Fruit fly (Drosophila melanogaster) whole organism, wandering third instar larva: Measurements from ENCODE around the gene CG18787.
"Not testable (repeated sequence)": the region's sequence is repeated elsewhere in the genome, so short reads cannot be mapped to it uniquely, and the experiment has no call there.

Experiments used
- Abd-B ChIP-seq: fragments of >200 bp; optimal IDR thresholded peaks from 2 replicates; lab custom pipeline; 2017; ENCODE audit warnings: missing biosample characterization, missing genetic modification characterization
- CG32264 ChIP-seq: fragments of 200-800 bp; sonication (Bioruptor generic); optimal IDR thresholded peaks from 2 replicates; lab custom pipeline; 2016; ENCODE audit warnings: missing biosample characterization, missing genetic modification characterization
- CG9705 ChIP-seq: fragments of 200-800 bp; sonication (Bioruptor generic); optimal IDR thresholded peaks from 2 replicates; lab custom pipeline; 2018; ENCODE audit warnings: missing biosample characterization, mild to moderate bottlenecking, missing genetic modification characterization
- CrebA ChIP-seq: fragments of 200-800 bp; sonication (Bioruptor generic); optimal IDR thresholded peaks from 2 replicates; lab custom pipeline; 2016; ENCODE audit warnings: missing biosample characterization, mild to moderate bottlenecking, missing genetic modification characterization, borderline replicate concordance
- Dfd ChIP-seq: fragments of >200 bp; optimal IDR thresholded peaks from 2 replicates; lab custom pipeline; 2017; ENCODE audit warnings: missing biosample characterization, missing genetic modification characterization
- Dif ChIP-seq: fragments of 200-275, 200-300 bp; sonication (Bioruptor generic); optimal IDR thresholded peaks from 2 replicates; lab custom pipeline; 2018; ENCODE audit warnings: missing biosample characterization, missing genetic modification characterization; ENCODE audit not compliant: partially characterized antibody
- GATAd ChIP-seq: sonication (Bioruptor generic); optimal IDR thresholded peaks from 2 replicates; lab custom pipeline; 2016; ENCODE audit warnings: missing biosample characterization, missing genetic modification characterization
- Hnf4 ChIP-seq: fragments of 200-800 bp; sonication (Bioruptor generic); optimal IDR thresholded peaks from 2 replicates; lab custom pipeline; 2016; ENCODE audit warnings: missing biosample characterization, mild to moderate bottlenecking, missing genetic modification characterization
- Hr78 ChIP-seq: fragments of >200 bp; optimal IDR thresholded peaks from 2 replicates; lab custom pipeline; 2017; ENCODE audit warnings: missing biosample characterization, missing genetic modification characterization
- Hr83 ChIP-seq: fragments of 200-300 bp; sonication (Bioruptor generic); optimal IDR thresholded peaks from 2 replicates; lab custom pipeline; 2016; ENCODE audit warnings: missing biosample characterization, mild to moderate bottlenecking, missing genetic modification characterization, moderate library complexity; ENCODE audit not compliant: poor library complexity, severe bottlenecking
- Jra ChIP-seq: sonication (Bioruptor generic); optimal IDR thresholded peaks from 2 replicates; lab custom pipeline; 2016; ENCODE audit warnings: missing biosample characterization, missing genetic modification characterization
- Myc ChIP-seq: fragments of >200 bp; optimal IDR thresholded peaks from 2 replicates; lab custom pipeline; 2017
- OdsH ChIP-seq: fragments of 200-800 bp; sonication (Bioruptor generic); optimal IDR thresholded peaks from 2 replicates; lab custom pipeline; 2016; ENCODE audit warnings: missing biosample characterization, mild to moderate bottlenecking, missing genetic modification characterization
- Rel ChIP-seq, 2 experiments: fragments of 200-800 bp; sonication (Bioruptor generic) in 1 of 2; optimal IDR thresholded peaks; 2 replicates in 1 of 2; 3 replicates in 1 of 2; lab custom pipeline; 2016 to 2019; ENCODE audit warnings: mild to moderate bottlenecking in 2 of 2, missing biosample characterization in 2 of 2, missing genetic modification characterization in 2 of 2, moderate library complexity in 1 of 2
- Sp1 ChIP-seq: fragments of 200-800 bp; sonication (Bioruptor generic); optimal IDR thresholded peaks from 3 replicates; lab custom pipeline; 2019; ENCODE audit warnings: missing biosample characterization, mild to moderate bottlenecking, missing genetic modification characterization, moderate library complexity
- brk ChIP-seq: fragments of 200-800 bp; sonication (Bioruptor generic); optimal IDR thresholded peaks from 2 replicates; lab custom pipeline; 2016; ENCODE audit warnings: missing biosample characterization, mild to moderate bottlenecking, missing genetic modification characterization
- dl ChIP-seq, 2 experiments: fragments of 175-275, 200-275 bp in 1 of 2; fragments of 200-275 bp in 1 of 2; sonication (Bioruptor generic); optimal IDR thresholded peaks; lab custom pipeline; 2018; ENCODE audit warnings: mild to moderate bottlenecking in 2 of 2, missing biosample characterization in 2 of 2, missing genetic modification characterization in 2 of 2, moderate library complexity in 2 of 2; ENCODE audit not compliant: partially characterized antibody in 2 of 2, insufficient read depth in 1 of 2
- dsf ChIP-seq: sonication (Bioruptor generic); optimal IDR thresholded peaks from 2 replicates; lab custom pipeline; 2016; ENCODE audit warnings: missing biosample characterization, missing genetic modification characterization, borderline replicate concordance
- foxo ChIP-seq, 2 experiments: fragments of 200-800 bp; sonication (Bioruptor generic); optimal IDR thresholded peaks; 2 replicates in 1 of 2; 3 replicates in 1 of 2; lab custom pipeline; 2016 to 2017; ENCODE audit warnings: missing biosample characterization in 2 of 2, missing genetic modification characterization in 2 of 2
- fru ChIP-seq: fragments of 200-800 bp; sonication (Bioruptor generic); optimal IDR thresholded peaks from 3 replicates; lab custom pipeline; 2016; ENCODE audit warnings: missing biosample characterization, mild to moderate bottlenecking, missing genetic modification characterization
- pan ChIP-seq: fragments of >200 bp; optimal IDR thresholded peaks from 2 replicates; lab custom pipeline; 2017
- psq ChIP-seq: fragments of 200-800 bp; sonication (Bioruptor generic); optimal IDR thresholded peaks from 3 replicates; lab custom pipeline; 2017; ENCODE audit warnings: missing biosample characterization, mild to moderate bottlenecking, missing genetic modification characterization, moderate library complexity
- rgr ChIP-seq: fragments of 200-800 bp; sonication (Bioruptor generic); optimal IDR thresholded peaks from 3 replicates; lab custom pipeline; 2016; ENCODE audit warnings: missing biosample characterization, mild to moderate bottlenecking, missing genetic modification characterization
- tai ChIP-seq: sonication (Bioruptor generic); optimal IDR thresholded peaks from 2 replicates; lab custom pipeline; 2016; ENCODE audit warnings: missing biosample characterization, missing genetic modification characterization
- usp ChIP-seq: fragments of >200 bp; optimal IDR thresholded peaks from 2 replicates; lab custom pipeline; 2017; ENCODE audit warnings: missing biosample characterization, missing genetic modification characterization
- woc ChIP-seq: sonication (Bioruptor generic); optimal IDR thresholded peaks from 2 replicates; lab custom pipeline; 2016; ENCODE audit warnings: missing biosample characterization, mild to moderate bottlenecking, missing genetic modification characterization

Gene CG18787

DNA sequence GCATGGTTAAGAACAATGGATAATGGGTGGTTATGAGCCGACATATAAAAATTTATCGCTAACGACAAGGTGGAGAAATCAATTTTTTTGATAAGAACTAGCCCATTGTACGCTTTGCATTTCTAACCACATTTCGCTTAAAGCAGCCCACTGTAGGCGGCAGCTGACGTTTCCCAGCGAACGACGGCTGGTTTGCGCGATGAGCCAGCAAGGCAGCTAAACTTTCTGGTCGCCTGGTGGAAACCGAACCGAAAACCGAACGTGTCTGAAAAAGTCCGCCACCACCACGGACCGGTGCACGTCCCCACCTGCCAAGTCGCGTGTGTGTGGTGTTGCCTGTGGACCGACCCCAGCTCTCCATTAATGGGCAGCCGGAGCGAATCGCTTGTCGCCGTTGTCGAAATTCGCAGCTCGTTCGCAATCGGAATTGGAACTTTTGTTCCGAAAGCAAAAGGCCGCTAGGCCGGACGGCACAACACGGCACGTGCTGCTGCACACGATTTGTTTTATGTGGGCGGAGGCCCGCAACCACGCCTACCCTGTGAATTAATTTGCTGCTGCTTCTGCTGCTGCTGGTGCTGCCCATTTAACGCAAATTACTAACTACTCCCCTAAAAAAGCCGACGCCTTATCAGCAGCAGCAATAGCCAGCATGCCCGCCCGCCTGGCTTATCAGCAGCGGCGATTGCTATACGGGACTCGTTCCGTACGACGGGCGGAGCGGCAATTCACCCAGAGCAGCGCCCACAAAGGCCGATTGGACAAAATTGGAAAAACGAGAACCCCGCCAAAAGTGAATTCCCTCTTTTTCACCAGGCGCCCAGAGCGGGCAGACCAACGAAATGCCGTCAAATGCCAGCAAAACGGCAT, 4.0 kb upstream of the CG18787 start (continued):
- no peak for TF ChIP-seq Myc (lab: Kevin White, UChicago)
- TF ChIP-seq pan, result no peak
- TF ChIP-seq Jra (GFP tag; lab: Kevin White, UChicago), result peak; percentile 40
- TF ChIP-seq Hnf4 (GFP tag; lab: Kevin White, UChicago), result peak; percentile 8
- peak; percentile 2 for TF ChIP-seq rgr (GFP tag; lab: Kevin White, UChicago)
- peak; percentile 1 for TF ChIP-seq OdsH (GFP tag; lab: Kevin White, UChicago)
- peak in 1 of 2 experiments; percentile 46 for TF ChIP-seq foxo (GFP tag; optimal IDR thresholded peaks at IDR 0.05; lab: Kevin White, UChicago)
- TF ChIP-seq psq, result peak; percentile 0
- TF ChIP-seq Dfd (GFP tag; lab: Kevin White, UChicago), result peak; percentile 8
- TF ChIP-seq tai (GFP tag; lab: Kevin White, UChicago), result no peak
- TF ChIP-seq dsf (GFP tag; lab: Kevin White, UChicago), result no peak
- TF ChIP-seq GATAd (GFP tag; lab: Kevin White, UChicago), result no peak
- TF ChIP-seq usp, result no peak
- peak; percentile 84 for TF ChIP-seq woc (GFP tag; lab: Kevin White, UChicago)
- peak; percentile 5 for TF ChIP-seq fru (GFP tag; lab: Kevin White, UChicago)
- TF ChIP-seq Dif (GFP tag; lab: Kevin White, UChicago), result no peak

- no peak for TF ChIP-seq dl (GFP tag; optimal IDR thresholded peaks at IDR 0.05; lab: Kevin White, UChicago; ENCODE audit: insufficient read depth in 1 of 2, partially characterized antibody in 2 of 2)
- TF ChIP-seq Rel (GFP tag; optimal IDR thresholded peaks at IDR 0.05; lab: Kevin White, UChicago), result no peak
- TF ChIP-seq Rel (tag; optimal IDR thresholded peaks at IDR 0.05; lab: Kevin White, UChicago), result peak; percentile 7
These were observed 2.9 kb upstream of the CG18787 start, which contains the start of gene Hacd1 for dm6 chr2L:12002051-12002450. Gene Hacd1 (minus strand): TSS chr2L:12002266.

DNA sequence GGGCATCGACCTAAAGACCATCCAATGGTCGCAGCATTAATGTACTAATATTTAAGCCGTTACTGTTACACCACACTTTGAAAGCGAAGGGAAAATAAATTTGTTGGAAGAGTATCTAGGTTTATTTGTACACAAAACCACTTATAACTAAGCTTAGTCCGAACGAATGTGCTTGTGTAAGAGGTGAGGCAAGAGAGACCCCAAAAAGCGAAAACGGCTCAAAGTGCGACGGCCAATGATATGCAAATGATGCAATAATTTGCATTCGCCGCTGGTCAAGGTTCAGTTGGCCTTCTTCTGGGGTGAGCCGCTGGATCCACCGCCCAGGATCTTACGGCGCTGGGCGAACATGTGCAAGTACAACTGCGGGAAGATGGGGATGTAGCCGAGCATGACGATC, 2.0 kb upstream of the CG18787 start:
- TF ChIP-seq foxo (GFP tag; optimal IDR thresholded peaks at IDR 0.05; lab: Kevin White, UChicago) (no peak), CG9705 (GFP tag; lab: Kevin White, UChicago) (no peak), CrebA (GFP tag; lab: Kevin White, UChicago) (no peak), CG32264 (GFP tag; lab: Kevin White, UChicago) (no peak), tai (GFP tag; lab: Kevin White, UChicago) (no peak), Abd-B (GFP tag; lab: Kevin White, UChicago) (no peak), brk (no peak), psq (no peak), Sp1 (GFP tag; lab: Kevin White, UChicago) (no peak), OdsH (GFP tag; lab: Kevin White, UChicago) (no peak), Dfd (GFP tag; lab: Kevin White, UChicago) (no peak), pan (no peak), Myc (lab: Kevin White, UChicago) (no peak), Rel (GFP tag; optimal IDR thresholded peaks at IDR 0.05; lab: Kevin White, UChicago) (no peak), Rel (tag; optimal IDR thresholded peaks at IDR 0.05; lab: Kevin White, UChicago) (no peak)

dm6 chr2L:11996509-11996908, 2.6 kb downstream of the CG18787 start, which contains the start of gene Ada1-1:
Gene Ada1-1 (plus strand): TSS chr2L:11996809.
- not testable (repeated sequence) for TF ChIP-seq Sp1 (GFP tag; lab: Kevin White, UChicago); Hnf4 (GFP tag; lab: Kevin White, UChicago); Hr83

DNA sequence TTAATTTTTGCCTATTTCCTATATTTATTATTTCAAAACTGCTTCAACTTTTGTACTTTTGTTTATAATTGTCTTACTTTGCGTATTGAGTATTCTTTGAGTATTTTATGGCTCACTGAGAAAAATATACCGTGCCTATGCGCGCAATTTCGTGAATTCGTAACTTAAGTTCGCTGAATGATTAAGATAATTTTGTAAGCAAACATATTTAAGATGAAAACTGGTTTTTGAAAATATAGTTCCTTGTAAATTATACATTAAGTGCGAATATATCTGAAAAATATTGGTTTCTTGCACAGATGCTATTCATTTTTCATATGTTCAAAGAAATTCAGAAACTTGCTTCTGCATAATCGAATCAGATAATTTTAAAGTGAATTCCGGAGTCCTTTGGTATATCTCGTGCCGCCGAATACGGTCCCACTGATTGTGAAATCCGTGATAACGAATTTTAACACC, 3.8 kb downstream of the CG18787 start, which contains the start of the genes CG18789 and Qtzl:
Gene CG18789 (minus strand): TSS at position 101 of the 459 bp plus-strand sequence.
Gene Qtzl (plus strand): TSS at position 409 of the 459 bp plus-strand sequence.
- not testable (repeated sequence) for TF ChIP-seq Hnf4 (GFP tag; lab: Kevin White, UChicago); psq; Hr78 (GFP tag; lab: Kevin White, UChicago)

dm6 chr2L:11992602-11993001, 6.5 kb downstream of the CG18787 start, which contains the start of gene Ada1-2:
Gene Ada1-2 (plus strand): TSS chr2L:11992902.
- not testable (repeated sequence) for TF ChIP-seq GATAd (GFP tag; lab: Kevin White, UChicago); Dfd (GFP tag; lab: Kevin White, UChicago); Hr83
